Worm (Caenorhabditis elegans) whole organism, mixed stage, embryonic: ENCODE results near the gene phat-6.

Source experiments
- M03D4.4 ChIP-seq: sonication (generic microtip); optimal IDR thresholded peaks from 2 replicates; lab custom pipeline; 2017; ENCODE audit warnings: mild to moderate bottlenecking, missing genetic modification characterization, missing compliant biosample characterization
- bed-3 ChIP-seq: fragments of 200-800 bp; sonication (Bioruptor generic); optimal IDR thresholded peaks from 3 replicates; lab custom pipeline; 2018; ENCODE audit warnings: mild to moderate bottlenecking, missing genetic modification characterization, moderate library complexity, missing compliant biosample characterization
- blmp-1 ChIP-seq: fragments of 150-350 bp; optimal IDR thresholded peaks from 2 replicates; lab custom pipeline; 2014; ENCODE audit warnings: missing biosample characterization, missing genetic modification characterization
- ceh-39 ChIP-seq: fragments of 150-350 bp; optimal IDR thresholded peaks from 2 replicates; lab custom pipeline; 2014; ENCODE audit warnings: missing biosample characterization, missing genetic modification characterization
- ceh-43 ChIP-seq: fragments of 200-800 bp; sonication (Bioruptor generic); optimal IDR thresholded peaks from 2 replicates; lab custom pipeline; 2018; ENCODE audit warnings: mild to moderate bottlenecking, missing genetic modification characterization, moderate library complexity, missing compliant biosample characterization
- ceh-83 ChIP-seq: fragments of 200-800 bp; sonication (Bioruptor generic); optimal IDR thresholded peaks from 2 replicates; lab custom pipeline; 2018; ENCODE audit warnings: mild to moderate bottlenecking, missing genetic modification characterization, missing compliant biosample characterization
- ces-1 ChIP-seq: fragments of 150-350 bp; optimal IDR thresholded peaks from 2 replicates; lab custom pipeline; 2014; ENCODE audit warnings: missing biosample characterization, missing genetic modification reagents, missing genetic modification characterization
- cnd-1 ChIP-seq: fragments of 200-800 bp; sonication (Bioruptor generic); optimal IDR thresholded peaks from 2 replicates; lab custom pipeline; 2018; ENCODE audit warnings: mild to moderate bottlenecking, missing genetic modification characterization, missing compliant biosample characterization
- drap-1 ChIP-seq: fragments of 200-800 bp; sonication (Bioruptor generic); optimal IDR thresholded peaks from 3 replicates; lab custom pipeline; 2018; ENCODE audit warnings: mild to moderate bottlenecking, missing genetic modification characterization, missing compliant biosample characterization
- elt-1 ChIP-seq: sonication (generic microtip); optimal IDR thresholded peaks from 2 replicates; lab custom pipeline; 2017; ENCODE audit warnings: missing genetic modification characterization, mild to moderate bottlenecking, missing compliant biosample characterization, antibody characterized with exemption, moderate library complexity, borderline replicate concordance; ENCODE audit not compliant: insufficient read depth
- elt-3 ChIP-seq: fragments of 150-350 bp; optimal IDR thresholded peaks from 2 replicates; lab custom pipeline; 2014; ENCODE audit warnings: missing biosample characterization, missing genetic modification characterization
- flh-1 ChIP-seq: fragments of 200-800 bp; sonication (Bioruptor generic); optimal IDR thresholded peaks from 2 replicates; lab custom pipeline; 2018; ENCODE audit warnings: mild to moderate bottlenecking, missing genetic modification characterization, moderate library complexity, missing compliant biosample characterization
- ham-2 ChIP-seq: fragments of 200-800 bp; sonication (Bioruptor generic); optimal IDR thresholded peaks from 2 replicates; lab custom pipeline; 2018; ENCODE audit warnings: mild to moderate bottlenecking, missing genetic modification characterization, missing compliant biosample characterization
- hlh-1 ChIP-seq: fragments of 150-350 bp; optimal IDR thresholded peaks from 2 replicates; lab custom pipeline; 2014; ENCODE audit warnings: missing biosample characterization, missing genetic modification reagents, missing genetic modification characterization
- lin-32 ChIP-seq: fragments of 200-800 bp; sonication (Bioruptor generic); optimal IDR thresholded peaks from 2 replicates; lab custom pipeline; 2018; ENCODE audit warnings: mild to moderate bottlenecking, missing genetic modification characterization, missing compliant biosample characterization
- lsy-2 ChIP-seq: fragments of 150-350 bp; optimal IDR thresholded peaks from 2 replicates; lab custom pipeline; 2014; ENCODE audit warnings: missing biosample characterization, missing genetic modification characterization
- mab-5 ChIP-seq: fragments of 150-350 bp; optimal IDR thresholded peaks from 2 replicates; lab custom pipeline; 2014; ENCODE audit warnings: missing biosample characterization, missing genetic modification characterization
- mep-1 ChIP-seq: fragments of 150-350 bp; optimal IDR thresholded peaks from 2 replicates; lab custom pipeline; 2017; ENCODE audit warnings: missing biosample characterization, missing genetic modification reagents, missing genetic modification characterization, inconsistent platforms
- mls-2 ChIP-seq: sonication (generic microtip); optimal IDR thresholded peaks from 2 replicates; lab custom pipeline; 2016; ENCODE audit warnings: mild to moderate bottlenecking, missing genetic modification characterization, moderate library complexity, missing compliant biosample characterization
- nhr-2 ChIP-seq: fragments of 150-350 bp; optimal IDR thresholded peaks from 2 replicates; lab custom pipeline; 2014; ENCODE audit warnings: missing biosample characterization, missing genetic modification characterization
- nhr-28 ChIP-seq: fragments of 150-350 bp; optimal IDR thresholded peaks from 2 replicates; lab custom pipeline; 2014; ENCODE audit warnings: missing biosample characterization, missing genetic modification characterization
- nhr-76 ChIP-seq: sonication (generic microtip); optimal IDR thresholded peaks from 2 replicates; lab custom pipeline; 2017; ENCODE audit warnings: missing biosample characterization, missing genetic modification characterization
- pha-4 ChIP-seq: fragments of 150-350 bp; optimal IDR thresholded peaks from 2 replicates; lab custom pipeline; 2018; ENCODE audit warnings: missing biosample characterization, missing genetic modification reagents, missing genetic modification characterization
- snpc-4 ChIP-seq: fragments of 150-350 bp; optimal IDR thresholded peaks from 2 replicates; lab custom pipeline; 2014; ENCODE audit warnings: missing biosample characterization, missing genetic modification characterization
- sptf-1 ChIP-seq: sonication (generic microtip); optimal IDR thresholded peaks from 2 replicates; lab custom pipeline; 2017; ENCODE audit warnings: mild to moderate bottlenecking, missing genetic modification characterization, moderate library complexity, missing compliant biosample characterization
- tbx-8 ChIP-seq: fragments of 200-800 bp; sonication (Bioruptor generic); optimal IDR thresholded peaks from 2 replicates; lab custom pipeline; 2018; ENCODE audit warnings: mild to moderate bottlenecking, missing genetic modification characterization, moderate library complexity, missing compliant biosample characterization
- unc-39 ChIP-seq: fragments of 150-350 bp; optimal IDR thresholded peaks from 2 replicates; lab custom pipeline; 2014; ENCODE audit warnings: missing biosample characterization, missing genetic modification characterization
- unc-62 ChIP-seq: fragments of 150-350 bp; optimal IDR thresholded peaks from 2 replicates; lab custom pipeline; 2014; ENCODE audit warnings: missing biosample characterization, missing genetic modification reagents, missing genetic modification characterization
- zip-8 ChIP-seq: fragments of 150-350 bp; optimal IDR thresholded peaks from 2 replicates; lab custom pipeline; 2014; ENCODE audit warnings: missing biosample characterization, missing genetic modification characterization
- ztf-11 ChIP-seq: fragments of 150-350 bp; optimal IDR thresholded peaks from 2 replicates; lab custom pipeline; 2014; ENCODE audit warnings: missing biosample characterization, missing genetic modification characterization

phat-6 gene

DNA sequence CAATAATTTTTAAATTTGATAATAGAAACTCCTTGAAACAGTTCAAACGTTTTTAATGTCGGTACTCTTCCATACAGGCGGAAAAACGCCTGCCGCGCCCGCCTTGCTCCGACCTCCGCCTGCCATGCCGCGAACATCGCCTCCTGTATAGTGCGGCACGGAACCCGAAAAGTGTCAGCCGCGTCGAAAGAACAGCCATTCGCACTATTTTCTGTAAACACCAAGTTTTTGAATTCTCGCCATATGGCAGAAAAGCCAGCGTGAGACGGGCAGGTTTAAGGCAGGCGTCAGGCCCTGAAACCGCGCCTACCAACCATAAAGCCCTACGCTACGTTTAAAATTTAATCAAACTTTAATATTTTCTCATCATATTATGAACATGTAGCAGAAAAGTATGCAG, 28.6 kb upstream of the phat-6 start:
- TF ChIP-seq bed-3 (GFP tag; lab: Kevin White, UChicago): no peak
- TF ChIP-seq tbx-8: no peak
- TF ChIP-seq nhr-2 (tag; lab: Kevin White, UChicago): no peak
- no peak for TF ChIP-seq unc-39 (tag; lab: Kevin White, UChicago)
- TF ChIP-seq pha-4: no peak
- TF ChIP-seq mab-5: no peak
- no peak for TF ChIP-seq cnd-1 (tag; lab: Kevin White, UChicago)
- no peak for TF ChIP-seq snpc-4 (tag; lab: Kevin White, UChicago)
- no peak for TF ChIP-seq elt-3 (tag; lab: Kevin White, UChicago)
- no peak for TF ChIP-seq elt-1
- TF ChIP-seq mls-2: no peak
- TF ChIP-seq M03D4.4 (tag; lab: Kevin White, UChicago): no peak
- no peak for TF ChIP-seq ceh-43 (GFP tag; lab: Kevin White, UChicago)
- TF ChIP-seq, all 35 proteins: peak for 0

DNA sequence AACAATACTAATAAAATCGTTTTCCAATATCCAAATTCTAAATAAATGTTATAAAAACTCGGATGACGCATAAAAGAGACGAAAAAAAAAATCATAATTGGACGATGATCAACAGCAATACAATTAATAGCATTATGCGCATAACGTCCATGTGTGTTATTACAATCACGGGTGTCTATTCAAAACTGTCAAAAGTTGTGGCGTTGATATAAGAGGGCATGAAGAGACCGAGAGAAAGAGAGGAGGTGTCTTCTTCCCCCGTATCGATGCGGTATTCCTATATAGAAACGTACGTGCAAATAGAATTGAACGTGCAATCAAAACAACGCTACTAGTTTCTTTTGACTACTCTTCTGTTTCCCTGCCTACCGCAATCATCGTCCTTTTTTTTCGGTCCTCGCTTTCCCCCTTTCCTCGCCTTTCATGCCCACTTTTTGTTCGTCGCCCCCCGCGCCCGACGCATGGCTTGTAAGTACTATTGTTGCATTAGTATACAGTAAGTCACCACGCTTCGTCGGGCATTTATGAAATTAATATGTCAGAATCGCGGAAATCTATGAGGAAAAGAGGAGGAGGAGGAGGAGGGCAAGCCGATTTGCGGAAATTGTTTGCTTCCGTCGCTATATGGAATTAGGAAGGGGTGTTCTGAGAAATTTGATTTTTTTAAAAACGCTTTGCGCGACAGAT, 27.8 kb upstream of the phat-6 start:
- TF ChIP-seq nhr-76 (tag; lab: Kevin White, UChicago) (no peak), ceh-83 (GFP tag; lab: Kevin White, UChicago) (no peak), pha-4 (peak; percentile 9), ham-2 (GFP tag; lab: Kevin White, UChicago) (peak; percentile 41), drap-1 (GFP tag; lab: Kevin White, UChicago) (no peak), ces-1 (peak; percentile 19)

DNA sequence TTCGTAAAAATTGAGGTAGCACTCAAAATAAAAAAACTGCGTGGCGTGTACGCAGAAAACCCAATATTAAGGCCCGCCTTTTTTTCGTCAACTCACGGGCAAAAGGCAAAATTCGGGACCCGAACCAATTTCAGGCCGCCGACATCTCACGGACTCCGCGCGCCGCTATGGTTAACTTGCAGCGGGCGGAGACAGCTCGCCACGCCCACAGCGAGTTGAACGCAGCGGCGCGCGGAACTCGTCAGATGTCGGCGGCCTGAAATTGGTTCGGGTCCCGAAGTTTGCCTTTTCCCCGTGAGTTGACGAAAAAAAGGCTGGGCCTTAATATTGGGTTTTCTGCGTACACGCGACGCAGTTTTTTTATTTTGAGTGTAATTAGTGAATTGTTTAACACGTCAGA, 26.9 kb upstream of the phat-6 start:
- TF ChIP-seq blmp-1 (tag; lab: Kevin White, UChicago) (no peak), mep-1 (tag; lab: Kevin White, UChicago) (no peak), unc-39 (tag; lab: Kevin White, UChicago) (no peak), bed-3 (GFP tag; lab: Kevin White, UChicago) (no peak), sptf-1 (no peak), zip-8 (tag; lab: Kevin White, UChicago) (no peak), ces-1 (no peak), ceh-39 (tag; lab: Kevin White, UChicago) (no peak), tbx-8 (no peak), drap-1 (GFP tag; lab: Kevin White, UChicago) (no peak), lsy-2 (no peak), unc-62 (GFP tag; lab: Kevin White, UChicago) (no peak), cnd-1 (tag; lab: Kevin White, UChicago) (no peak), M03D4.4 (tag; lab: Kevin White, UChicago) (no peak), hlh-1 (tag; lab: Kevin White, UChicago) (no peak), elt-1 (no peak), flh-1 (no peak), nhr-28 (tag; lab: Kevin White, UChicago) (no peak)

DNA sequence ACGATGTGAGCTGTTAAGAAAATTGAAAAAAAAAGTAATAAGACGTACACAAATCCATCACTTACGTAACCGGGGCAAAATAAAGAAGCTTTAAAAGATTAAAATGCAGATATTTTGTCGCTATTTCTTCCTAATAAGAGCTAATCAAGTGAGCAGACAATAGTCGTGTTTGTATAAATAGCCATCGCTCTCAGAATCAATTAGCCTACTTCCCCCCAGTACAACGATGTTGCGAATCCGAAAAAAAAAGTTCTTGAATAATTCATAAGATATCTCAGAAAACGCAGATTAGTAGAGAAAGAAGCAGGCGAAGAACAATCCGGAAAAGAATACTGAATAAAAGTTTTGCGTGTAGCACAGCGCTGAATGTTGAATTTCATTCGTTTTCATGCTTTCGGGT, 21.1 kb upstream of the phat-6 start:
- TF ChIP-seq unc-39 (tag; lab: Kevin White, UChicago) (no peak), ztf-11 (tag; lab: Kevin White, UChicago) (no peak), ces-1 (no peak), zip-8 (tag; lab: Kevin White, UChicago) (no peak)
- TF ChIP-seq, all 35 proteins: peak for 0

DNA sequence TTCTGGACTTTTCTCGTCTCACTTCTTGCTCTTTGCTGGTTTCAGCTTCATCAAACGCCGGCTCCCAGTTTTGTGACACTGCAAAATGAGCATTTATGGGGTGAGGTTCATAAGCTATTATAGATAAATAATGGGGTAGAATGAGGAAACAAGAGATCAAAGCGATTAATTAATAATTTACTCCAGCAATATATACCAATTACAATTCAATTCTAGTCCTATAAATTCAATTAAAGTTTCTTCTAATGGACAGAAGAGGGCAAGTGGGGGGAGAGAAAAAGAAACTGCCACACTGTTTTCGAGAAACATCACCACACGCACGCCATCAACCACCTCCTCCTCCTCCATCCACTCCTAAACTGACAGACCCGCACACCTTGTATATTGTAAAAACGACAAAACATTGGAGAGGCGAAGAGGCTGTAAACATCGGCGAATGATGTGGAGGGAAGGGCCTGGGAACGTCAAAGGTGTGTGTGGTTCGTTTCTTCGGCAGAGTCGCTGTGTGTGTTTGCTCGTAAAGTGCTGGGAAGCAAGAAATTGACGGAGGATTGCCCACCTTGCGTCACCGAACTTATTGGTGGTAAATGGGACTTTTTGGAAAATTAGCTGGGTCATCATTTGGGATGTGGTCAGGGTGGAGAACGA, 19.1 kb upstream of the phat-6 start, which contains the start of the genes H03A11.13 and famk-1:
H03A11.13 (minus strand) TSS at position 51 of the 648 bp plus-strand sequence.
famk-1 (minus strand) TSS at position 78 of the 648 bp plus-strand sequence.
- TF ChIP-seq ceh-83 (GFP tag; lab: Kevin White, UChicago): no peak
- TF ChIP-seq mls-2: peak; percentile 19
- no peak for TF ChIP-seq ham-2 (GFP tag; lab: Kevin White, UChicago)

DNA sequence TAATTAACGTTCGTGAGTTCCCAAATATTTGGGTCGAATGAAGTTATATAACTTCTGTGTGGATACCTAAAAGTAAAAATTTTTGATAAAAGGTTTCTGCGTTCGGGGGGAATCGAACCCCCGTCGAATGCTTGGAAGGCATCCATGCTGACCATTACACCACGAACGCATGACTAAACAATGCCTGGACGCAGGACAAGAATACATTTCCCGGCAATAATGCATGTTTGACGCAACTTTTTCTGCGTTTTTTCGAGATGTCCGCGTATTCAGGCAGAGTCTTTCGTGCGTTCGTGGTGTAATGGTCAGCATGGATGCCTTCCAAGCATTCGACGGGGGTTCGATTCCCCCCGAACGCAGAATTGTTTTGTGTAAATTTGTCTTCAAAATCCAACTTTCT, 6.5 kb upstream of the phat-6 start:
- no peak for TF ChIP-seq mls-2
- peak; percentile 2 for TF ChIP-seq cnd-1 (tag; lab: Kevin White, UChicago)
- TF ChIP-seq sptf-1: peak; percentile 6
- no peak for TF ChIP-seq mab-5
- no peak for TF ChIP-seq ceh-39 (tag; lab: Kevin White, UChicago)
- no peak for TF ChIP-seq lin-32 (GFP tag; lab: Kevin White, UChicago)
- TF ChIP-seq bed-3 (GFP tag; lab: Kevin White, UChicago): no peak
